Worm (Caenorhabditis elegans): ENCODE measurements around the gene T14F9.2.

The T14F9.2 gene

ce11 chrX:2233929-2234328 is at the start of gene T14F9.2:
Gene T14F9.2 (plus strand): TSS chrX:2234324.
- no peak for TF ChIP-seq lim-7 (GFP tag; IDR thresholded peaks at IDR 0.05)
- no peak for TF ChIP-seq aha-1 (tag)
- TF ChIP-seq mep-1 (tag; optimal IDR thresholded peaks at IDR 0.05), result peak; percentile 64
- no peak for TF ChIP-seq ces-1 (GFP tag; optimal IDR thresholded peaks at IDR 0.05)
- TF ChIP-seq daf-16 (GFP tag; optimal IDR thresholded peaks at IDR 0.05), result no peak
- peak; percentile 52 for TF ChIP-seq daf-16 (tag; optimal IDR thresholded peaks at IDR 0.05)
- TF ChIP-seq dve-1 (tag; optimal IDR thresholded peaks at IDR 0.05; ENCODE audit: insufficient read depth), result peak; percentile 72
- TF ChIP-seq dmd-6 (GFP tag; IDR thresholded peaks at IDR 0.05), result 0 out of 2 replicates have a peak, but pooled peaks have one; percentile 9
- peak; percentile 32 for TF ChIP-seq rbr-2 (tag; optimal IDR thresholded peaks at IDR 0.05)
- TF ChIP-seq mdl-1 (tag; optimal IDR thresholded peaks at IDR 0.05), result no peak
- no peak for TF ChIP-seq Y105C5A.15 (GFP tag; IDR thresholded peaks at IDR 0.05)
- no peak for TF ChIP-seq T20F7.1 (GFP tag; optimal IDR thresholded peaks at IDR 0.05)
- no peak for TF ChIP-seq nhr-6 (tag; optimal IDR thresholded peaks at IDR 0.05)
- peak; percentile 33 for TF ChIP-seq dpl-1 (GFP tag; optimal IDR thresholded peaks at IDR 0.05)
- TF ChIP-seq hlh-11 (tag; optimal IDR thresholded peaks at IDR 0.05), result peak; percentile 56
- TF ChIP-seq hlh-30 (tag; optimal IDR thresholded peaks at IDR 0.05; ENCODE audit: insufficient read depth), result peak; percentile 77
- TF ChIP-seq tag-97 (GFP tag; IDR thresholded peaks at IDR 0.05), result no peak
- TF ChIP-seq hif-1 (tag; optimal IDR thresholded peaks at IDR 0.05), result no peak
- TF ChIP-seq F49E8.2 (tag; optimal IDR thresholded peaks at IDR 0.05; ENCODE audit: borderline replicate concordance), result no peak
- no peak for TF ChIP-seq Y5F2A.4 (GFP tag; optimal IDR thresholded peaks at IDR 0.05)
- peak; percentile 57 for TF ChIP-seq mes-2 (tag; optimal IDR thresholded peaks at IDR 0.05; ENCODE audit: poor library complexity, severe bottlenecking)
- TF ChIP-seq nhr-28 (tag; optimal IDR thresholded peaks at IDR 0.05), result peak; percentile 10
- TF ChIP-seq lsy-2 (tag; optimal IDR thresholded peaks at IDR 0.05), result peak in 1 of 2 experiments; percentile 79

DNA sequence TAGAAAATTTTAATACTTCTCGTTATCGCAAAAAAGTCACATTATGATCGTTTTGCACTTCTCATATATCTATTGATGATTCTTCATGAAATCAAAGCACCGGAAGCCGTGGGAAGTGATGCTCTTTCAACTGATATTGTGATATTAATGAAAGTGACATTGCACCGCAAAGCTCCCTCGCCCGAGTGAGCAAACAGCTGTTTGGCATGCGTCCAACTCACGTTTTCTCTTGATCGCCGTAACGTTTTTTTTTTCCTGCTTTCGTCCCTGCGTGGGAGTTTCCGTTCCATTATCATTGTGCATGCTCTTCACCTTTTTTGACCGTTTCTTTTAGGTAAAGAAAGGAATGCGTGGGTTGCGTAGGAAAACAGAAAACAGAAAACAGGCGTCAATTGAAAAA is 45.2 kb upstream of the T14F9.2 start:
- TF ChIP-seq nhr-42 (GFP tag; IDR thresholded peaks at IDR 0.05) (no peak), hlh-11 (tag; optimal IDR thresholded peaks at IDR 0.05) (peak; percentile 37)

- TF ChIP-seq ceh-82 (tag; optimal IDR thresholded peaks at IDR 0.05), result no peak
- no peak for TF ChIP-seq ceh-28 (tag; optimal IDR thresholded peaks at IDR 0.05)
- no peak for TF ChIP-seq mxl-3 (GFP tag; optimal IDR thresholded peaks at IDR 0.05)
- no peak for TF ChIP-seq set-16 (GFP tag; IDR thresholded peaks at IDR 0.05)
- no peak for TF ChIP-seq snpc-1.2 (GFP tag; IDR thresholded peaks at IDR 0.05)
- TF ChIP-seq F49E8.2 (tag; optimal IDR thresholded peaks at IDR 0.05; ENCODE audit: borderline replicate concordance), result no peak
- TF ChIP-seq cey-2 (tag; optimal IDR thresholded peaks at IDR 0.05; ENCODE audit: borderline replicate concordance, insufficient read depth), result no peak
- TF ChIP-seq vab-7 (GFP tag; IDR thresholded peaks at IDR 0.05), result no peak
- no peak for TF ChIP-seq nhr-11 (tag; optimal IDR thresholded peaks at IDR 0.05)
- TF ChIP-seq nhr-10 (tag; optimal IDR thresholded peaks at IDR 0.05), result no peak
- TF ChIP-seq dpl-1 (GFP tag; optimal IDR thresholded peaks at IDR 0.05), result no peak
- no peak for TF ChIP-seq dmd-8 (GFP tag; IDR thresholded peaks at IDR 0.05)
- TF ChIP-seq hmg-1.1 (GFP tag; IDR thresholded peaks at IDR 0.05), result no peak
- no peak for TF ChIP-seq lin-13 (GFP tag; optimal IDR thresholded peaks at IDR 0.05)
- no peak for TF ChIP-seq dmd-6 (GFP tag; IDR thresholded peaks at IDR 0.05)
- no peak for TF ChIP-seq spr-1 (tag; optimal IDR thresholded peaks at IDR 0.05)
- TF ChIP-seq nhr-48 (tag; optimal IDR thresholded peaks at IDR 0.05), result no peak
- TF ChIP-seq lin-38 (GFP tag; IDR thresholded peaks at IDR 0.05), result no peak
- no peak for TF ChIP-seq Y48G9A.11 (GFP tag; IDR thresholded peaks at IDR 0.05)
- TF ChIP-seq zfp-3 (GFP tag; conservative IDR thresholded peaks at IDR 0.05), result no peak
Measured at ce11 chrX:2190740-2191139, 43.4 kb upstream of the T14F9.2 start.

All from whole organism, L4 larva.